Fruit fly (Drosophila melanogaster): ENCODE measurements around the gene Shal.

- TF ChIP-seq fd96Ca (GFP tag; IDR thresholded peaks at IDR 0.05) (no peak), Pif1A (GFP tag; optimal IDR thresholded peaks at IDR 0.05) (no peak), CG8301 (tag; optimal IDR thresholded peaks at IDR 0.05) (no peak), Pif1B (GFP tag; optimal IDR thresholded peaks at IDR 0.05) (no peak), CG4496 (GFP tag; IDR thresholded peaks at IDR 0.05) (no peak), EcR (GFP tag; optimal IDR thresholded peaks at IDR 0.05) (no peak), gl (tag; optimal IDR thresholded peaks at IDR 0.05) (no peak), CG17806 (tag; optimal IDR thresholded peaks at IDR 0.05) (no peak), CG12605 (GFP tag; IDR thresholded peaks at IDR 0.05) (no peak), Snoo (tag; optimal IDR thresholded peaks at IDR 0.05) (no peak)
These were observed 9.9 kb downstream of the Shal start for dm6 chr3L:19574452-19574851.
